Fruit fly (Drosophila melanogaster): Measurements from ENCODE around the gene CG12301.

dm6 chr3L:15588514-15589138, 8.0 kb downstream of the CG12301 start, which contains the start of gene RhoGAP71E:
- TF ChIP-seq CG8478 (optimal IDR thresholded peaks at IDR 0.05), result no peak
- TF ChIP-seq CTCF (optimal IDR thresholded peaks at IDR 0.05), result peak in 1 of 2 experiments; percentile 13

All from S2 (cell line).